Fruit fly (Drosophila melanogaster) whole organism, embryonic: ENCODE data around the gene superdeath.

Source experiments
- CG10366 ChIP-seq: fragments of 200-800 bp; sonication (Bioruptor generic); IDR thresholded peaks from 2 replicates; pipeline ENCODE4 v1.3.6; 2022; ENCODE audit warnings: missing biosample characterization, missing genetic modification characterization
- CG11247 ChIP-seq: fragments of 200-800 bp; sonication (Bioruptor generic); IDR thresholded peaks from 2 replicates; pipeline ENCODE4 v1.3.6; 2022; ENCODE audit warnings: missing biosample characterization, missing genetic modification characterization
- CG16863 ChIP-seq: fragments of 200-800 bp; sonication (Bioruptor generic); optimal IDR thresholded peaks from 3 replicates; lab custom pipeline; 2016; ENCODE audit warnings: missing biosample characterization, missing genetic modification characterization
- CG17385 ChIP-seq: fragments of 200-800 bp; sonication (Bioruptor generic); optimal IDR thresholded peaks from 3 replicates; lab custom pipeline; 2018; ENCODE audit warnings: missing biosample characterization, mild to moderate bottlenecking, missing genetic modification characterization
- CG17829 ChIP-seq: fragments of 200-800 bp; optimal IDR thresholded peaks from 2 replicates; lab custom pipeline; 2019; ENCODE audit warnings: missing biosample characterization, mild to moderate bottlenecking, missing genetic modification characterization, moderate library complexity
- CG1792 ChIP-seq: fragments of 200-800 bp; sonication (Bioruptor generic); optimal IDR thresholded peaks from 2 replicates; lab custom pipeline; 2016; ENCODE audit warnings: missing biosample characterization, missing genetic modification characterization
- CG18476 ChIP-seq: fragments of 200-800 bp; sonication (Bioruptor generic); optimal IDR thresholded peaks from 2 replicates; lab custom pipeline; 2016; ENCODE audit warnings: missing biosample characterization, mild to moderate bottlenecking, missing genetic modification characterization
- CG34422 ChIP-seq: fragments of 200-800 bp; sonication (Bioruptor generic); IDR thresholded peaks from 3 replicates; pipeline ENCODE4 v1.3.6; 2022; ENCODE audit warnings: missing biosample characterization, missing genetic modification characterization
- CG3995 ChIP-seq: fragments of 200-800 bp; sonication (Bioruptor generic); optimal IDR thresholded peaks from 3 replicates; lab custom pipeline; 2016; ENCODE audit warnings: missing biosample characterization, missing genetic modification characterization
- CG7745 ChIP-seq: fragments of 200-800 bp; sonication (Bioruptor generic); optimal IDR thresholded peaks from 2 replicates; lab custom pipeline; 2018; ENCODE audit warnings: missing biosample characterization, mild to moderate bottlenecking, missing genetic modification characterization, moderate library complexity
- CG7963 ChIP-seq: fragments of 200-800 bp; sonication (Bioruptor generic); IDR thresholded peaks from 3 replicates; pipeline ENCODE4 v1.3.6; 2022; ENCODE audit warnings: missing biosample characterization, missing genetic modification characterization; ENCODE audit not compliant: partially characterized antibody
- CG7987 ChIP-seq: fragments of 200-800 bp; sonication (Bioruptor generic); optimal IDR thresholded peaks from 2 replicates; lab custom pipeline; 2018; ENCODE audit warnings: missing biosample characterization, mild to moderate bottlenecking, missing genetic modification characterization, moderate library complexity
- CG9797 ChIP-seq: fragments of 200-800 bp; sonication (Bioruptor generic); optimal IDR thresholded peaks from 3 replicates; lab custom pipeline; 2018; ENCODE audit warnings: missing biosample characterization, mild to moderate bottlenecking, missing genetic modification characterization
- CHES-1-like ChIP-seq: fragments of 200-800 bp; sonication (Bioruptor generic); optimal IDR thresholded peaks from 2 replicates; lab custom pipeline; 2016; ENCODE audit warnings: missing biosample characterization, missing genetic modification characterization
- Chrac-16 ChIP-seq: fragments of 200-800 bp; sonication (Bioruptor generic); optimal IDR thresholded peaks from 3 replicates; lab custom pipeline; 2016; ENCODE audit warnings: missing biosample characterization, missing genetic modification characterization
- D19B ChIP-seq: fragments of 200-800 bp; sonication (Bioruptor generic); optimal IDR thresholded peaks from 2 replicates; lab custom pipeline; 2017; ENCODE audit warnings: missing biosample characterization, mild to moderate bottlenecking, missing genetic modification characterization
- Dp ChIP-seq: fragments of 200-800 bp; sonication (Bioruptor generic); optimal IDR thresholded peaks from 2 replicates; lab custom pipeline; 2018; ENCODE audit warnings: missing biosample characterization, mild to moderate bottlenecking, missing genetic modification characterization, moderate library complexity
- Dref ChIP-seq: fragments of 200-800 bp; sonication (Bioruptor generic); IDR thresholded peaks from 2 replicates; pipeline ENCODE4 v1.3.6; 2022; ENCODE audit warnings: missing biosample characterization, missing genetic modification characterization
- GATAe ChIP-seq: fragments of 200-800 bp; sonication (Bioruptor generic); conservative IDR thresholded peaks from 2 replicates; pipeline ENCODE4 v1.3.6; 2022; ENCODE audit warnings: missing biosample characterization, missing genetic modification characterization
- H15 ChIP-seq: fragments of 200-800 bp; sonication (Bioruptor generic); IDR thresholded peaks from 3 replicates; pipeline ENCODE4 v1.3.6; 2022; ENCODE audit warnings: missing biosample characterization, missing genetic modification characterization
- HmgZ ChIP-seq: fragments of 200-800 bp; sonication (Bioruptor generic); optimal IDR thresholded peaks from 2 replicates; lab custom pipeline; 2018; ENCODE audit warnings: missing biosample characterization, mild to moderate bottlenecking, missing genetic modification characterization
- Lhr ChIP-seq: fragments of 200-800 bp; sonication (Bioruptor generic); optimal IDR thresholded peaks from 3 replicates; lab custom pipeline; 2017; ENCODE audit warnings: mild to moderate bottlenecking, missing biosample characterization, missing genetic modification reagents, missing genetic modification characterization
- Mad ChIP-seq: fragments of 200-800 bp; sonication (Bioruptor generic); optimal IDR thresholded peaks from 2 replicates; lab custom pipeline; 2016; ENCODE audit warnings: missing biosample characterization, missing genetic modification characterization
- Optix ChIP-seq: fragments of 200-800 bp; sonication (Bioruptor generic); IDR thresholded peaks from 3 replicates; pipeline ENCODE4 v1.3.6; 2022; ENCODE audit warnings: missing biosample characterization, missing genetic modification characterization
- Xbp1 ChIP-seq: fragments of 200-800 bp; sonication (Bioruptor generic); optimal IDR thresholded peaks from 3 replicates; lab custom pipeline; 2016; ENCODE audit warnings: missing biosample characterization, mild to moderate bottlenecking, missing genetic modification characterization
- amos ChIP-seq: fragments of 200-800 bp; sonication (Bioruptor generic); IDR thresholded peaks from 2 replicates; pipeline ENCODE4 v1.3.6; 2022; ENCODE audit warnings: missing biosample characterization, missing genetic modification characterization; ENCODE audit not compliant: partially characterized antibody
- bab2 ChIP-seq: fragments of 200-800 bp; sonication (Bioruptor generic); optimal IDR thresholded peaks from 2 replicates; lab custom pipeline; 2016; ENCODE audit warnings: missing biosample characterization, missing genetic modification characterization
- dysf ChIP-seq: fragments of 200-800 bp; sonication (Bioruptor generic); IDR thresholded peaks from 3 replicates; pipeline ENCODE4 v1.3.6; 2022; ENCODE audit warnings: missing biosample characterization, missing genetic modification characterization
- gcm ChIP-seq: fragments of 200-800 bp; sonication (Bioruptor generic); optimal IDR thresholded peaks from 2 replicates; lab custom pipeline; 2019; ENCODE audit warnings: missing biosample characterization, mild to moderate bottlenecking, missing genetic modification characterization, moderate library complexity
- gem ChIP-seq: fragments of 200-800 bp; sonication (Bioruptor generic); optimal IDR thresholded peaks from 2 replicates; lab custom pipeline; 2019; ENCODE audit warnings: missing biosample characterization, mild to moderate bottlenecking, missing genetic modification characterization, moderate library complexity
- gro ChIP-seq: fragments of 200-800 bp; sonication (Bioruptor generic); optimal IDR thresholded peaks from 2 replicates; lab custom pipeline; 2016; ENCODE audit warnings: missing biosample characterization, missing genetic modification characterization
- gsb ChIP-seq: fragments of 200-800 bp; sonication (Bioruptor generic); IDR thresholded peaks from 2 replicates; pipeline ENCODE4 v1.3.6; 2022; ENCODE audit warnings: missing biosample characterization, missing genetic modification characterization
- jumu ChIP-seq: fragments of 200-800 bp; sonication (Bioruptor generic); optimal IDR thresholded peaks from 3 replicates; lab custom pipeline; 2016; ENCODE audit warnings: missing biosample characterization, missing genetic modification characterization
- kni ChIP-seq: fragments of 200-800 bp; sonication (Bioruptor generic); optimal IDR thresholded peaks from 3 replicates; lab custom pipeline; 2017; ENCODE audit warnings: mild to moderate bottlenecking, missing biosample characterization, missing genetic modification reagents, missing genetic modification characterization
- lbe ChIP-seq: fragments of 200-800 bp; sonication (Bioruptor generic); optimal IDR thresholded peaks from 2 replicates; lab custom pipeline; 2016; ENCODE audit warnings: missing biosample characterization, mild to moderate bottlenecking, missing genetic modification characterization
- lola ChIP-seq, 3 experiments: fragments of >200 bp in 2 of 3; fragments of 200-800 bp in 1 of 3; sonication (Bioruptor generic) in 1 of 3; optimal IDR thresholded peaks; 2 replicates each; lab custom pipeline; 2017 to 2019; ENCODE audit warnings: missing biosample characterization in 3 of 3, missing genetic modification characterization in 3 of 3, mild to moderate bottlenecking in 1 of 3, moderate library complexity in 1 of 3
- lov ChIP-seq, 2 experiments: fragments of 200-800 bp in 1 of 2; fragments of >200 bp in 1 of 2; sonication (Bioruptor generic) in 1 of 2; IDR thresholded peaks in 1 of 2; optimal IDR thresholded peaks in 1 of 2; 2 replicates in 1 of 2; 3 replicates in 1 of 2; pipeline versions ENCODE4 v1.3.6 to Lab custom; 2017 to 2022; ENCODE audit warnings: missing biosample characterization in 1 of 2, missing genetic modification characterization in 1 of 2
- pan ChIP-seq, 4 experiments: fragments of >200 bp in 3 of 4; fragments of 200-800 bp in 1 of 4; sonication (Bioruptor generic) in 1 of 4; optimal IDR thresholded peaks in 3 of 4; IDR thresholded peaks in 1 of 4; 2 replicates each; pipeline versions ENCODE4 v1.3.6 to Lab custom; 2017 to 2022; ENCODE audit warnings: missing biosample characterization in 2 of 4, missing genetic modification characterization in 2 of 4, mixed read lengths in 1 of 4
- pum ChIP-seq: fragments of 200-800 bp; sonication (Bioruptor generic); optimal IDR thresholded peaks from 2 replicates; lab custom pipeline; 2016; ENCODE audit warnings: missing biosample characterization, missing genetic modification characterization
- pzg ChIP-seq: fragments of 200-800 bp; sonication (Bioruptor generic); optimal IDR thresholded peaks from 3 replicates; lab custom pipeline; 2018; ENCODE audit warnings: missing biosample characterization, mild to moderate bottlenecking, missing genetic modification characterization, moderate library complexity
- sima ChIP-seq: fragments of 200-800 bp; sonication (Bioruptor generic); optimal IDR thresholded peaks from 2 replicates; lab custom pipeline; 2016; ENCODE audit warnings: missing biosample characterization, missing genetic modification characterization
- sqz ChIP-seq: fragments of 200-800 bp; sonication (Bioruptor generic); optimal IDR thresholded peaks from 3 replicates; lab custom pipeline; 2018; ENCODE audit warnings: missing biosample characterization, mild to moderate bottlenecking, missing genetic modification characterization
- sug ChIP-seq: fragments of 200-800 bp; optimal IDR thresholded peaks from 2 replicates; lab custom pipeline; 2019; ENCODE audit warnings: missing biosample characterization, mild to moderate bottlenecking, missing genetic modification characterization, moderate library complexity
- tin ChIP-seq: fragments of 200-800 bp; sonication (Bioruptor generic); optimal IDR thresholded peaks from 3 replicates; lab custom pipeline; 2016; ENCODE audit warnings: missing biosample characterization, missing genetic modification characterization
- tio ChIP-seq: fragments of 200-800 bp; sonication (Bioruptor generic); optimal IDR thresholded peaks from 2 replicates; lab custom pipeline; 2017; ENCODE audit warnings: missing biosample characterization, missing genetic modification characterization, inconsistent platforms
- ttk ChIP-seq: fragments of 200-800 bp; sonication (Bioruptor generic); IDR thresholded peaks from 2 replicates; pipeline ENCODE4 v2.1.2; 2022; ENCODE audit warnings: missing biosample characterization, missing genetic modification characterization
- vnd ChIP-seq: fragments of 200-800 bp; sonication (Bioruptor generic); IDR thresholded peaks from 3 replicates; pipeline ENCODE4 v1.3.6; 2022; ENCODE audit warnings: missing biosample characterization, missing genetic modification characterization; ENCODE audit not compliant: partially characterized antibody
- zfh2 ChIP-seq: fragments of 200-800 bp; sonication (Bioruptor generic); optimal IDR thresholded peaks from 2 replicates; lab custom pipeline; 2016; ENCODE audit warnings: missing biosample characterization, missing genetic modification characterization

The superdeath gene

dm6 chr3R:29130902-29131621 is 7.4 kb upstream of the superdeath start, which contains the start of the genes dgt6 and Vha100-1 (continued):
- no peak for TF ChIP-seq zfh2 (GFP tag; lab: Kevin White, UChicago)
- TF ChIP-seq gro, result no peak
- no peak for TF ChIP-seq gem
- no peak for TF ChIP-seq amos
- TF ChIP-seq Mad (GFP tag; lab: Kevin White, UChicago), result no peak
- peak; percentile 26 for TF ChIP-seq bab2 (GFP tag; lab: Kevin White, UChicago)
- TF ChIP-seq CG9797 (GFP tag; lab: Kevin White, UChicago), result peak; percentile 83
- peak; percentile 74 for TF ChIP-seq Dp (GFP tag; lab: Kevin White, UChicago)
- TF ChIP-seq CHES-1-like (GFP tag; lab: Kevin White, UChicago), result no peak
- TF ChIP-seq CG34422 (GFP tag; lab: Robert Waterston, UW), result 0 out of 3 replicates have a peak, but pooled peaks have one; percentile 28
- TF ChIP-seq lov (optimal IDR thresholded peaks at IDR 0.05; lab: Kevin White, UChicago), result no peak
- 0 out of 3 replicates have a peak, but pooled peaks have one; percentile 11 for TF ChIP-seq lov (GFP tag; IDR thresholded peaks at IDR 0.05; lab: Robert Waterston, UW)
- peak; percentile 13 for TF ChIP-seq CG3995 (GFP tag; lab: Kevin White, UChicago)
- no peak for TF ChIP-seq sima (GFP tag; lab: Kevin White, UChicago)
- TF ChIP-seq lbe (GFP tag; lab: Kevin White, UChicago), result peak; percentile 5
- no peak for TF ChIP-seq pan (optimal IDR thresholded peaks at IDR 0.05; lab: Kevin White, UChicago)
- peak in 1 of 2 experiments; percentile 55 for TF ChIP-seq pan (GFP tag; optimal IDR thresholded peaks at IDR 0.05 in 1 of 2, IDR thresholded peaks at IDR 0.05 in 1 of 2)
- TF ChIP-seq CG7987 (GFP tag; lab: Kevin White, UChicago), result no peak
- TF ChIP-seq CG17385 (GFP tag; lab: Kevin White, UChicago), result no peak
- peak; percentile 30 for TF ChIP-seq CG18476
- TF ChIP-seq pum (GFP tag; lab: Kevin White, UChicago), result no peak
- no peak for TF ChIP-seq CG11247 (GFP tag; lab: Robert Waterston, UW)
- no peak for TF ChIP-seq vnd (GFP tag; lab: Robert Waterston, UW)
- TF ChIP-seq dysf, result no peak
- TF ChIP-seq jumu (GFP tag; lab: Kevin White, UChicago), result no peak
- TF ChIP-seq gsb (GFP tag; lab: Robert Waterston, UW), result no peak
- TF ChIP-seq CG16863 (GFP tag; lab: Kevin White, UChicago), result no peak
- TF ChIP-seq sug, result peak; percentile 60
- TF ChIP-seq pzg (GFP tag; lab: Kevin White, UChicago), result peak; percentile 77
- TF ChIP-seq CG17829, result peak; percentile 65
- TF ChIP-seq tin (GFP tag; lab: Kevin White, UChicago), result peak; percentile 27
- TF ChIP-seq CG10366 (GFP tag; lab: Robert Waterston, UW), result no peak
- peak; percentile 19 for TF ChIP-seq Xbp1 (GFP tag; lab: Kevin White, UChicago)
- no peak for TF ChIP-seq D19B (GFP tag; lab: Kevin White, UChicago)
- TF ChIP-seq HmgZ (tag; lab: Kevin White, UChicago), result peak; percentile 18
- no peak for TF ChIP-seq Optix (GFP tag; lab: Robert Waterston, UW)
- peak; percentile 30; the same call in 1 of the 2 replicates for TF ChIP-seq Dref
- no peak for TF ChIP-seq gcm (GFP tag; lab: Kevin White, UChicago)
- TF ChIP-seq kni (GFP tag; lab: Kevin White, UChicago), result no peak
- no peak for TF ChIP-seq ttk (GFP tag; lab: Robert Waterston, UW)
- TF ChIP-seq lola (GFP tag; optimal IDR thresholded peaks at IDR 0.05; lab: Kevin White, UChicago), result peak in 1 of 3 experiments; percentile 26
- TF ChIP-seq Lhr (GFP tag; lab: Kevin White, UChicago), result peak; percentile 38
- TF ChIP-seq sqz (GFP tag; lab: Kevin White, UChicago), result no peak
- no peak for TF ChIP-seq tio (GFP tag; lab: Kevin White, UChicago)
- TF ChIP-seq H15 (GFP tag; lab: Robert Waterston, UW), result no peak
- no peak for TF ChIP-seq CG1792 (GFP tag; lab: Kevin White, UChicago)
- no peak for TF ChIP-seq CG7745 (tag; lab: Kevin White, UChicago)
- TF ChIP-seq CG7963 (GFP tag; lab: Robert Waterston, UW), result no peak
- TF ChIP-seq GATAe (GFP tag; lab: Robert Waterston, UW), result no peak
- TF ChIP-seq Chrac-16 (GFP tag; lab: Kevin White, UChicago), result no peak
